Fruit fly (Drosophila melanogaster) S2 (cell line): ENCODE data around the gene Polr3F.

Source experiments
- CG8478 ChIP-seq: fragments of >200 bp; optimal IDR thresholded peaks from 2 replicates; lab custom pipeline; 2018
- CTCF ChIP-seq, 2 experiments: fragments of >200 bp; optimal IDR thresholded peaks; 2 replicates each; lab custom pipeline; 2018

DNA sequence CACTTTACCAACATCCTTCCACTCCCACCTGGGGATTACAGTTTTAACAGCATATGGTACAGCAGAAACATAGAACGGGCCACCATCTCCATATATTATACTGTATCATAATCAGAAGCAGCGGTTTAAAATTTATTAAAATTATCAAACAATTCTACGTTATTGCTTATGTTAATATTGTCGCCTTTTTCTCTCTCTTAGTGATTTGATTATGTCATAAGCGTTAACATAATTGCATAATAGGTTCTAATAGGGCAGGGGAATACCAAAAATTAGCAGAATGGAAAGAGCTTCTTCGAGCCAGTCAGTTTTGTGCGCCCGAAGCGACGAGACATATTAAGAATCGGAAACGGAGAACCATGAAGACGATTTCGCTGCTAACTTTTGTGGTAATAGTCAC is 35.5 kb downstream of the Polr3F start, which contains the start of gene CG13862:
- TF ChIP-seq CG8478 (lab: Kevin White, UChicago) (no peak), CTCF (optimal IDR thresholded peaks at IDR 0.05; lab: Kevin White, UChicago) (no peak)
